Fruit fly (Drosophila melanogaster) whole organism, embryonic: Measurements from ENCODE around the gene CNPYb.
A peak's percentile ranks its signal among the peaks of the same experiment; 100 is the strongest.

Experiments used
- Aef1 ChIP-seq: fragments of 200-800 bp; sonication (Bioruptor generic); IDR thresholded peaks from 3 replicates; pipeline ENCODE4 v1.3.6; 2022; ENCODE audit warnings: missing biosample characterization, missing genetic modification characterization
- Atf3 ChIP-seq: fragments of 200-800 bp; sonication (Bioruptor generic); optimal IDR thresholded peaks from 3 replicates; lab custom pipeline; 2016; ENCODE audit warnings: missing biosample characterization, missing genetic modification characterization
- Bgb ChIP-seq: fragments of 200-800 bp; sonication (Bioruptor generic); IDR thresholded peaks from 2 replicates; pipeline ENCODE4 v1.3.6; 2022; ENCODE audit warnings: missing biosample characterization, missing genetic modification characterization; ENCODE audit not compliant: partially characterized antibody
- CG10147 ChIP-seq: fragments of 200-800 bp; sonication (Bioruptor generic); optimal IDR thresholded peaks from 2 replicates; lab custom pipeline; 2019; ENCODE audit warnings: missing biosample characterization, mild to moderate bottlenecking, missing genetic modification characterization, moderate library complexity
- CG10209 ChIP-seq: fragments of 200-800 bp; sonication (Bioruptor generic); optimal IDR thresholded peaks from 3 replicates; lab custom pipeline; 2017; ENCODE audit warnings: missing biosample characterization, mild to moderate bottlenecking, missing genetic modification characterization, missing genetic modification reagents
- CG14965 ChIP-seq: fragments of 200-800 bp; sonication (Bioruptor generic); optimal IDR thresholded peaks from 2 replicates; lab custom pipeline; 2016; ENCODE audit warnings: missing biosample characterization, missing genetic modification characterization, borderline replicate concordance
- CG15011 ChIP-seq: fragments of 200-800 bp; sonication (Bioruptor generic); optimal IDR thresholded peaks from 3 replicates; lab custom pipeline; 2018; ENCODE audit warnings: missing biosample characterization, mild to moderate bottlenecking, missing genetic modification characterization
- CG15696 ChIP-seq: fragments of 200-800 bp; sonication (Bioruptor generic); optimal IDR thresholded peaks from 2 replicates; lab custom pipeline; 2019; ENCODE audit warnings: missing biosample characterization, mild to moderate bottlenecking, missing genetic modification characterization, moderate library complexity
- CG18011 ChIP-seq: fragments of 200-800 bp; sonication (Bioruptor generic); optimal IDR thresholded peaks from 2 replicates; lab custom pipeline; 2017; ENCODE audit warnings: missing biosample characterization, missing genetic modification characterization, mild to moderate bottlenecking, moderate library complexity, missing genotype
- CG2889 ChIP-seq: fragments of 200-800 bp; sonication (Bioruptor generic); IDR thresholded peaks from 3 replicates; pipeline ENCODE4 v1.3.6; 2022; ENCODE audit warnings: missing biosample characterization, missing genetic modification characterization
- CG4404 ChIP-seq: fragments of 200-800 bp; sonication (Bioruptor generic); IDR thresholded peaks from 2 replicates; pipeline ENCODE4 v1.3.6; 2022; ENCODE audit warnings: missing biosample characterization, missing genetic modification characterization
- CG5953 ChIP-seq: fragments of 200-800 bp; sonication (Bioruptor generic); IDR thresholded peaks from 2 replicates; pipeline ENCODE4 v1.3.6; 2022; ENCODE audit warnings: missing biosample characterization, missing genetic modification characterization
- CG7357 ChIP-seq: fragments of 200-800 bp; sonication (Bioruptor generic); IDR thresholded peaks from 3 replicates; pipeline ENCODE4 v1.3.6; 2022; ENCODE audit warnings: missing biosample characterization, missing genetic modification characterization
- CG7745 ChIP-seq: fragments of 200-800 bp; sonication (Bioruptor generic); optimal IDR thresholded peaks from 2 replicates; lab custom pipeline; 2018; ENCODE audit warnings: missing biosample characterization, mild to moderate bottlenecking, missing genetic modification characterization, moderate library complexity
- CG7786 ChIP-seq: fragments of 200-800 bp; sonication (Bioruptor generic); optimal IDR thresholded peaks from 2 replicates; lab custom pipeline; 2016; ENCODE audit warnings: missing biosample characterization, missing genetic modification characterization
- CG8290 ChIP-seq, 3 experiments: fragments of 200-800 bp; sonication (Bioruptor generic); optimal IDR thresholded peaks; 2 replicates each; lab custom pipeline; 2016 to 2019; ENCODE audit warnings: missing biosample characterization in 3 of 3, missing genetic modification characterization in 3 of 3, mild to moderate bottlenecking in 2 of 3, moderate library complexity in 1 of 3
- CG8388 ChIP-seq: fragments of 200-800 bp; sonication (Bioruptor generic); optimal IDR thresholded peaks from 2 replicates; lab custom pipeline; 2019; ENCODE audit warnings: missing biosample characterization, mild to moderate bottlenecking, missing genetic modification characterization, moderate library complexity
- Camta ChIP-seq: fragments of 200-800 bp; sonication (Bioruptor generic); optimal IDR thresholded peaks from 2 replicates; lab custom pipeline; 2016; ENCODE audit warnings: missing biosample characterization, missing genetic modification characterization
- Fer3 ChIP-seq: fragments of 200-800 bp; sonication (Bioruptor generic); optimal IDR thresholded peaks from 2 replicates; lab custom pipeline; 2018; ENCODE audit warnings: missing biosample characterization, mild to moderate bottlenecking, missing genetic modification characterization, moderate library complexity
- Gsc ChIP-seq: fragments of 200-800 bp; sonication (Bioruptor generic); IDR thresholded peaks from 2 replicates; pipeline ENCODE4 v1.3.6; 2022; ENCODE audit warnings: missing biosample characterization, missing genetic modification characterization
- H2.0 ChIP-seq: fragments of 200-800 bp; sonication (Bioruptor generic); IDR thresholded peaks from 2 replicates; pipeline ENCODE4 v1.3.6; 2022; ENCODE audit warnings: missing biosample characterization, missing genetic modification characterization
- HHEX ChIP-seq: fragments of 200-800 bp; sonication (Bioruptor generic); optimal IDR thresholded peaks from 3 replicates; lab custom pipeline; 2017; ENCODE audit warnings: missing biosample characterization, mild to moderate bottlenecking, missing genetic modification characterization, missing genetic modification reagents
- Hand ChIP-seq: fragments of 200-800 bp; sonication (Bioruptor generic); optimal IDR thresholded peaks from 2 replicates; lab custom pipeline; 2017; ENCODE audit warnings: mild to moderate bottlenecking, missing biosample characterization, missing genetic modification reagents, missing genetic modification characterization
- Kr ChIP-seq: fragments of 200-800 bp; sonication (Bioruptor generic); optimal IDR thresholded peaks from 2 replicates; lab custom pipeline; 2017; ENCODE audit warnings: missing biosample characterization, mild to moderate bottlenecking, missing genetic modification characterization
- Nf-YA ChIP-seq: fragments of 200-800 bp; sonication (Bioruptor generic); IDR thresholded peaks from 2 replicates; pipeline ENCODE4 v1.3.6; 2022; ENCODE audit warnings: missing biosample characterization, missing genetic modification characterization
- Nf-YC ChIP-seq: fragments of 200-800 bp; optimal IDR thresholded peaks from 3 replicates; lab custom pipeline; 2019; ENCODE audit warnings: missing biosample characterization, mild to moderate bottlenecking, missing genetic modification characterization, moderate library complexity
- Pdp1 ChIP-seq, 2 experiments: fragments of 200-800 bp; sonication (Bioruptor generic); optimal IDR thresholded peaks; 3 replicates each; lab custom pipeline; 2016; ENCODE audit warnings: missing biosample characterization in 2 of 2, missing genetic modification characterization in 2 of 2, mild to moderate bottlenecking in 1 of 2, moderate library complexity in 1 of 2
- Scr ChIP-seq: fragments of 200-800 bp; sonication (Bioruptor generic); IDR thresholded peaks from 2 replicates; pipeline ENCODE4 v1.3.6; 2022; ENCODE audit warnings: missing biosample characterization, missing genetic modification characterization; ENCODE audit not compliant: partially characterized antibody
- Ssrp ChIP-seq: fragments of 200-800 bp; sonication (Bioruptor generic); optimal IDR thresholded peaks from 2 replicates; lab custom pipeline; 2018; ENCODE audit warnings: missing biosample characterization, mild to moderate bottlenecking, missing genetic modification characterization, moderate library complexity
- Xrp1 ChIP-seq: fragments of 200-800 bp; sonication (Bioruptor generic); IDR thresholded peaks from 2 replicates; pipeline ENCODE4 v1.3.6; 2022; ENCODE audit warnings: missing biosample characterization, missing genetic modification characterization
- bsh ChIP-seq, 2 experiments: fragments of 200-800 bp; sonication (Bioruptor generic); optimal IDR thresholded peaks; 2 replicates each; lab custom pipeline; 2017 to 2018; ENCODE audit warnings: mild to moderate bottlenecking in 2 of 2, missing biosample characterization in 2 of 2, missing genetic modification characterization in 2 of 2, moderate library complexity in 1 of 2
- caup ChIP-seq: fragments of 200-800 bp; sonication (Bioruptor generic); optimal IDR thresholded peaks from 3 replicates; lab custom pipeline; 2017; ENCODE audit warnings: missing biosample characterization, mild to moderate bottlenecking, missing genetic modification characterization, moderate library complexity; ENCODE audit not compliant: severe bottlenecking
- crc ChIP-seq: fragments of 200-800 bp; sonication (Bioruptor generic); optimal IDR thresholded peaks from 2 replicates; lab custom pipeline; 2016; ENCODE audit warnings: missing biosample characterization, missing genetic modification characterization
- emc ChIP-seq: fragments of 200-800 bp; sonication (Bioruptor generic); optimal IDR thresholded peaks from 2 replicates; lab custom pipeline; 2016; ENCODE audit warnings: missing biosample characterization, missing genetic modification characterization
- exex ChIP-seq: fragments of 200-800 bp; sonication (Bioruptor generic); optimal IDR thresholded peaks from 4 replicates; lab custom pipeline; 2018; ENCODE audit warnings: missing biosample characterization, mild to moderate bottlenecking, missing genetic modification characterization, moderate library complexity
- fu2 ChIP-seq: fragments of 200-800 bp; sonication (Bioruptor generic); optimal IDR thresholded peaks from 2 replicates; lab custom pipeline; 2016; ENCODE audit warnings: missing biosample characterization, missing genetic modification characterization
- gfzf ChIP-seq: fragments of 200-800 bp; sonication (Bioruptor generic); optimal IDR thresholded peaks from 2 replicates; lab custom pipeline; 2016; ENCODE audit warnings: missing biosample characterization, mild to moderate bottlenecking, missing genetic modification characterization, moderate library complexity
- grn ChIP-seq: fragments of 200-800 bp; sonication (Bioruptor generic); optimal IDR thresholded peaks from 3 replicates; lab custom pipeline; 2017; ENCODE audit warnings: missing biosample characterization, missing genetic modification characterization
- gsb-n ChIP-seq: fragments of 200-800 bp; sonication (Bioruptor generic); optimal IDR thresholded peaks from 3 replicates; lab custom pipeline; 2018; ENCODE audit warnings: missing biosample characterization, mild to moderate bottlenecking, missing genetic modification characterization
- ind ChIP-seq: fragments of 200-800 bp; sonication (Bioruptor generic); optimal IDR thresholded peaks from 3 replicates; lab custom pipeline; 2016; ENCODE audit warnings: missing biosample characterization, missing genetic modification characterization
- klu ChIP-seq: fragments of 200-800 bp; sonication (Bioruptor generic); IDR thresholded peaks from 2 replicates; pipeline ENCODE4 v1.3.6; 2022; ENCODE audit warnings: missing biosample characterization, missing genetic modification characterization
- lbe ChIP-seq: fragments of 200-800 bp; sonication (Bioruptor generic); optimal IDR thresholded peaks from 2 replicates; lab custom pipeline; 2016; ENCODE audit warnings: missing biosample characterization, mild to moderate bottlenecking, missing genetic modification characterization
- pfk ChIP-seq: fragments of 200-800 bp; sonication (Bioruptor generic); optimal IDR thresholded peaks from 2 replicates; lab custom pipeline; 2018; ENCODE audit warnings: missing biosample characterization, mild to moderate bottlenecking, missing genetic modification characterization, moderate library complexity
- psq ChIP-seq: fragments of 200-800 bp; sonication (Bioruptor generic); optimal IDR thresholded peaks from 2 replicates; lab custom pipeline; 2017; ENCODE audit warnings: missing biosample characterization, missing genetic modification characterization
- pzg ChIP-seq: fragments of 200-800 bp; sonication (Bioruptor generic); optimal IDR thresholded peaks from 3 replicates; lab custom pipeline; 2018; ENCODE audit warnings: missing biosample characterization, mild to moderate bottlenecking, missing genetic modification characterization, moderate library complexity
- sna ChIP-seq: fragments of 200-800 bp; sonication (Bioruptor generic); IDR thresholded peaks from 2 replicates; pipeline ENCODE4 v1.3.6; 2022; ENCODE audit warnings: missing biosample characterization, missing genetic modification characterization; ENCODE audit not compliant: partially characterized antibody
- wek ChIP-seq: fragments of 200-800 bp; sonication (Bioruptor generic); optimal IDR thresholded peaks from 3 replicates; lab custom pipeline; 2018; ENCODE audit warnings: missing biosample characterization, mild to moderate bottlenecking, missing genetic modification characterization, moderate library complexity

CNPYb gene

DNA sequence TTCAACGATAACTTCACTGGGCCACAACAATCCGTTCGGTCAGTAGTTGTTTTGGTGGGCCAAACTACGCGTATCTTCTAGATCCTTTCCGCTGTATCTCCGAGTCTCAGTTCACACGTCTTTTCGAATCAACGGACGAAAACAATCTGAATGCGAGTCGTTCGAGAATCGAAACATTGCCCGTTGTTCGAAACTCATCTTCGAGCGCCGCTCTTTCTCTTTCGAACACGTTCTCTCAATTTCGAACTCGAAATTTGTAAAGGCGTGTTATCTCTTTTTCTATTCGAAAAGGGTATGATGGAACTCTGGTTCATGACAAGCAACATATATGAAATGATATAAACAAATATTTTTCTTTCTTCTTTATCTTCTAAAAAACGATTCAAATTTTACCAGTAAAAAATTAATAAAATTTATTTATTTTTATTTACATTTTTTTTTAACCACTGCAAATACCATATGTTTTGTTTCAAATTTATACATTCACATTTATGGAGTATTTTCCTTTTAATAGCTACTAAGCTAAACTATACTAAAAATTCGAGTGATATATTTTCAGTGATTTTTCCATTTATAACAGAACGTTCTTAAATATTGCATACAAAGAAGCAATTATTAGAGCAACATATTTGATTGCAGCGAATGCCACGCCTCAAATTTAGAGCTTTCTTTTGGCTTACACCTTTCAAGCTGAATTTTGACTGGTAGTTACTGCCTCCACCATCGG lies 50.6 kb downstream of the CNPYb start, which contains the start of gene nkd:
Gene nkd (minus strand): TSS at position 151 of the 727 bp plus-strand sequence.
- peak; percentile 55 for TF ChIP-seq CG7745
- peak; percentile 50 for TF ChIP-seq wek (GFP tag; lab: Kevin White, UChicago)
- TF ChIP-seq bsh (GFP tag; optimal IDR thresholded peaks at IDR 0.05; lab: Kevin White, UChicago) = peak; percentile 19 to 94
- TF ChIP-seq ind (GFP tag; lab: Kevin White, UChicago) = peak; percentile 82
- peak; percentile 80 for TF ChIP-seq Aef1
- TF ChIP-seq gfzf (GFP tag; lab: Kevin White, UChicago) = no peak
- peak; percentile 84 for TF ChIP-seq Nf-YA
- peak; percentile 90 for TF ChIP-seq CG5953
- peak; percentile 92 for TF ChIP-seq gsb-n (tag; lab: Kevin White, UChicago)
- peak; percentile 44 for TF ChIP-seq Scr (GFP tag; lab: Robert Waterston, UW)
- TF ChIP-seq Fer3 (tag; lab: Kevin White, UChicago) = peak; percentile 93
- TF ChIP-seq Kr (GFP tag; lab: Kevin White, UChicago) = no peak
- peak; percentile 66 for TF ChIP-seq CG7786
- peak; percentile 57 for TF ChIP-seq Camta (GFP tag; lab: Kevin White, UChicago)
- peak; percentile 65 to 81 for TF ChIP-seq Pdp1 (GFP tag; optimal IDR thresholded peaks at IDR 0.05; lab: Kevin White, UChicago)
- no peak for TF ChIP-seq emc (GFP tag; lab: Kevin White, UChicago)
- TF ChIP-seq psq (GFP tag; lab: Kevin White, UChicago) = peak; percentile 69
- TF ChIP-seq CG18011 (GFP tag; lab: Kevin White, UChicago) = peak; percentile 47
- peak; percentile 44 for TF ChIP-seq Atf3 (GFP tag; lab: Kevin White, UChicago)
- peak; percentile 65; the same call in 1 of the 3 replicates for TF ChIP-seq CG7357 (GFP tag; lab: Robert Waterston, UW)
- TF ChIP-seq pfk (GFP tag; lab: Kevin White, UChicago) = no peak
- peak; percentile 66 for TF ChIP-seq caup
- peak; percentile 87 for TF ChIP-seq CG10209 (GFP tag; lab: Kevin White, UChicago)
- no peak for TF ChIP-seq sna (GFP tag; lab: Robert Waterston, UW)
- TF ChIP-seq CG14965 = no peak
- peak; percentile 85 for TF ChIP-seq Ssrp (tag; lab: Kevin White, UChicago)
- peak; percentile 92 for TF ChIP-seq H2.0 (GFP tag; lab: Robert Waterston, UW)
- peak; percentile 81 for TF ChIP-seq CG2889
- TF ChIP-seq Bgb (GFP tag; lab: Robert Waterston, UW) = peak; percentile 78
- peak; percentile 76 for TF ChIP-seq grn (GFP tag; lab: Kevin White, UChicago)
- no peak for TF ChIP-seq Gsc (GFP tag; lab: Robert Waterston, UW)
- peak; percentile 37 for TF ChIP-seq crc
- no peak for TF ChIP-seq pzg
- TF ChIP-seq CG15011 (GFP tag; lab: Kevin White, UChicago) = peak; percentile 18
- TF ChIP-seq CG4404 (GFP tag; lab: Robert Waterston, UW) = no peak
- TF ChIP-seq klu (GFP tag; lab: Robert Waterston, UW) = no peak; the same call in none of the 2 replicates
- TF ChIP-seq CG8388 (GFP tag; lab: Kevin White, UChicago) = peak; percentile 93
- TF ChIP-seq HHEX (GFP tag; lab: Kevin White, UChicago) = peak; percentile 57
- TF ChIP-seq fu2 (GFP tag; lab: Kevin White, UChicago) = peak; percentile 15
- peak; percentile 85 for TF ChIP-seq CG15696 (tag; lab: Kevin White, UChicago)
- peak; percentile 98 for TF ChIP-seq Xrp1 (GFP tag; lab: Robert Waterston, UW)
- peak; percentile 81 for TF ChIP-seq Nf-YC (tag; lab: Kevin White, UChicago)
- peak; percentile 81 for TF ChIP-seq Hand
- peak; percentile 74 for TF ChIP-seq CG10147 (GFP tag; lab: Kevin White, UChicago)
- TF ChIP-seq exex (tag; lab: Kevin White, UChicago) = peak; percentile 48
- TF ChIP-seq CG8290 (GFP tag; optimal IDR thresholded peaks at IDR 0.05; lab: Kevin White, UChicago) = peak; percentile 76
- peak in 1 of 2 experiments; percentile 78 for TF ChIP-seq CG8290 (tag; optimal IDR thresholded peaks at IDR 0.05; lab: Kevin White, UChicago)
- peak; percentile 75 for TF ChIP-seq lbe (GFP tag; lab: Kevin White, UChicago)
